Worm (Caenorhabditis elegans) whole organism, late embryonic: Measurements from ENCODE around the gene rpn-12.

Experiments
- ama-1 ChIP-seq: fragments of 150-350 bp; optimal IDR thresholded peaks from 2 replicates; lab custom pipeline; 2014
- ceh-18 ChIP-seq: sonication (generic microtip); optimal IDR thresholded peaks from 2 replicates; lab custom pipeline; 2016; ENCODE audit warnings: missing genetic modification characterization, missing compliant biosample characterization
- ceh-24 ChIP-seq: sonication (generic microtip); optimal IDR thresholded peaks from 2 replicates; lab custom pipeline; 2016; ENCODE audit warnings: mild to moderate bottlenecking, missing genetic modification characterization, missing compliant biosample characterization
- ceh-31 ChIP-seq: sonication (generic microtip); optimal IDR thresholded peaks from 2 replicates; lab custom pipeline; 2016; ENCODE audit warnings: missing genetic modification characterization, missing compliant biosample characterization
- hlh-15 ChIP-seq: sonication (generic microtip); optimal IDR thresholded peaks from 2 replicates; lab custom pipeline; 2016; ENCODE audit warnings: missing genetic modification characterization, missing compliant biosample characterization
- hlh-8 ChIP-seq: sonication (generic microtip); optimal IDR thresholded peaks from 2 replicates; lab custom pipeline; 2016; ENCODE audit warnings: missing genotype, missing genetic modification characterization, missing compliant biosample characterization
- nhr-11 ChIP-seq: fragments of 150-350 bp; optimal IDR thresholded peaks from 2 replicates; lab custom pipeline; 2014; ENCODE audit warnings: missing biosample characterization, missing genetic modification characterization
- nhr-232 ChIP-seq: sonication (generic microtip); optimal IDR thresholded peaks from 2 replicates; lab custom pipeline; 2016; ENCODE audit warnings: missing genetic modification characterization, missing compliant biosample characterization
- pag-3 ChIP-seq: sonication (generic microtip); optimal IDR thresholded peaks from 2 replicates; lab custom pipeline; 2016; ENCODE audit warnings: missing compliant biosample characterization, missing genetic modification characterization, borderline replicate concordance
- pat-9 ChIP-seq: fragments of 200-800 bp; sonication (Bioruptor generic); optimal IDR thresholded peaks from 2 replicates; lab custom pipeline; 2018; ENCODE audit warnings: mild to moderate bottlenecking, missing genetic modification characterization, moderate library complexity, missing compliant biosample characterization
- pha-4 ChIP-seq: fragments of 150-350 bp; optimal IDR thresholded peaks from 2 replicates; lab custom pipeline; 2018; ENCODE audit warnings: missing biosample characterization, missing genetic modification reagents, missing genetic modification characterization
- pqm-1 ChIP-seq: sonication (generic microtip); optimal IDR thresholded peaks from 2 replicates; lab custom pipeline; 2016; ENCODE audit warnings: missing genetic modification characterization, missing compliant biosample characterization
- sox-2 ChIP-seq: fragments of 200-800 bp; sonication (Bioruptor generic); IDR thresholded peaks from 2 replicates; pipeline ENCODE4 v1.3.6; 2022; ENCODE audit warnings: missing genetic modification reagents, missing genetic modification characterization, missing compliant biosample characterization
- tbx-2 ChIP-seq: sonication (generic microtip); optimal IDR thresholded peaks from 2 replicates; lab custom pipeline; 2016; ENCODE audit warnings: missing genetic modification characterization, missing compliant biosample characterization

DNA sequence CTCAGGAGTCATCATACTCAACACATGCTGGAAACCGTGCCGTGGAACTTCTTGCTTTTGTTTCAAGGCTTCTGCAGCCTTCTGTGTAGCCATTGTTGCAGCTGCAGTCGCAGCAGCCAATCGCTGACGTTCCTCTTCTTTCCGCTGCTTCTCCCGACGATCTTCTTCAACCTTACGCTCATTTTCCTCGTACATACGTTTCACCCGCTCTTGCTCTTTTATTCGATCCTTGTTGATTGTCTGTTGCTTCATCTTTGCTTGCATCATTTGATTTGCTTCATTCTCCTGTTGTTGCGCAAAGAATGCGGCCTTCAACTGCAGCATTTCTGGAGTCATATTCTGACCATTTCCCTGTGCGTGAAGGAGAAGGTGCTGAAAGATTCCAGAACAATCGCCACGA, 30.3 kb upstream of the rpn-12 start:
- no peak for TF ChIP-seq ceh-18
- TF ChIP-seq hlh-15 (tag; lab: Kevin White, UChicago), result no peak
- TF ChIP-seq pqm-1 (tag; lab: Kevin White, UChicago), result no peak
- no peak for TF ChIP-seq ama-1
- no peak for TF ChIP-seq hlh-8 (tag; lab: Kevin White, UChicago)
- TF ChIP-seq pha-4, result no peak
- no peak for TF ChIP-seq nhr-232 (tag; lab: Kevin White, UChicago)
- TF ChIP-seq sox-2 (GFP tag; lab: Robert Waterston, UW), result no peak
- TF ChIP-seq nhr-11 (tag; lab: Kevin White, UChicago), result no peak
- TF ChIP-seq ceh-31, result no peak
- no peak for TF ChIP-seq ceh-24
- no peak for TF ChIP-seq pat-9 (tag; lab: Kevin White, UChicago)
- no peak for TF ChIP-seq tbx-2
- TF ChIP-seq pag-3 (tag; lab: Kevin White, UChicago), result no peak
